Worm (Caenorhabditis elegans): Measurements from ENCODE around the gene Y43C5A.7.

DNA sequence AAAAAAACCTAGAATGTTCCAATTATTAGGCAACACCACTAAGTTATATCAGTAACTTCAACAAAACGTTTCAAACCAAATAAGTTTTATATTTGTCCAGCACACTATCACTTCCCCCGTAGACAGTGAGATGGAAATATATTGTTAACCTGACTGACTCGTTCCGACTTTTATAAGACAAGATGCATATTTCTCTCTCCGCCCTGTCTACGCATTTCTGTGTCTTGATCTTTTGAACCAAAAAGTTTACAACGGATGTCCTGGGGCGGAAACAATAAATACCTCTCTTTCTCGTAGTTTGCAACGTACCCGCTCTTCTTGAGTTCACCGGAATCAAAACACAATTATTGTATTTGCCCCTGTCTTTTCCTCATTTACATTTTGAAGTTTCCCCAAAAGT is 25.8 kb upstream of the Y43C5A.7 start:
- TF ChIP-seq pax-1 (tag; optimal IDR thresholded peaks at IDR 0.05) (no peak), unc-42 (tag; optimal IDR thresholded peaks at IDR 0.05) (no peak), che-1 (tag; optimal IDR thresholded peaks at IDR 0.05) (no peak), pag-3 (tag; optimal IDR thresholded peaks at IDR 0.05; ENCODE audit: borderline replicate concordance) (no peak), ama-1 (optimal IDR thresholded peaks at IDR 0.05) (no peak), dmd-4 (tag; optimal IDR thresholded peaks at IDR 0.05; ENCODE audit: borderline replicate concordance) (no peak), zip-5 (tag; optimal IDR thresholded peaks at IDR 0.05) (no peak), rnt-1 (tag; optimal IDR thresholded peaks at IDR 0.05) (no peak), hlh-30 (tag; optimal IDR thresholded peaks at IDR 0.05; ENCODE audit: insufficient read depth) (no peak), ceh-30 (tag; optimal IDR thresholded peaks at IDR 0.05) (no peak), ceh-2 (tag; optimal IDR thresholded peaks at IDR 0.05) (no peak), sox-4 (tag; optimal IDR thresholded peaks at IDR 0.05) (no peak), T23F11.4 (GFP tag; optimal IDR thresholded peaks at IDR 0.05) (no peak), unc-86 (tag; optimal IDR thresholded peaks at IDR 0.05) (no peak)

Measured in whole organism, late embryonic.